Worm (Caenorhabditis elegans) whole organism, young adult: ENCODE measurements around the gene F52F10.2.

Experiments used
- Y53G8AR.9 ChIP-seq: fragments of 200-800 bp; sonication (Bioruptor generic); conservative IDR thresholded peaks from 2 replicates; pipeline ENCODE4 v1.3.6; 2022; ENCODE audit warnings: missing genetic modification reagents, missing genetic modification characterization, missing compliant biosample characterization
- ZK185.1 ChIP-seq: sonication (generic microtip); optimal IDR thresholded peaks from 2 replicates; lab custom pipeline; 2016; ENCODE audit warnings: mild to moderate bottlenecking, missing genetic modification characterization, missing compliant biosample characterization; ENCODE audit not compliant: poor library complexity, severe bottlenecking
- ama-1 ChIP-seq, 3 experiments: fragments of 150-350 bp in 1 of 3; sonication (generic microtip) in 2 of 3; optimal IDR thresholded peaks; 2 replicates each; lab custom pipeline; 2014 to 2018; ENCODE audit warnings: missing biosample characterization in 2 of 3, missing genetic modification characterization in 2 of 3, missing genetic modification reagents in 2 of 3
- him-1 ChIP-seq: sonication (generic microtip); optimal IDR thresholded peaks from 2 replicates; lab custom pipeline; 2016; ENCODE audit warnings: missing genotype, missing genetic modification reagents, missing genetic modification characterization, missing compliant biosample characterization
- let-526 ChIP-seq: fragments of 200-800 bp; sonication (Bioruptor generic); IDR thresholded peaks from 2 replicates; pipeline ENCODE4 v1.3.6; 2022; ENCODE audit warnings: missing genetic modification reagents, missing genetic modification characterization, missing compliant biosample characterization
- lin-40 ChIP-seq: sonication (generic microtip); optimal IDR thresholded peaks from 2 replicates; lab custom pipeline; 2016; ENCODE audit warnings: missing genetic modification characterization, mild to moderate bottlenecking, missing compliant biosample characterization, missing genotype, missing genetic modification reagents
- lir-1 ChIP-seq: fragments of 200-800 bp; sonication (Bioruptor generic); conservative IDR thresholded peaks from 2 replicates; pipeline ENCODE4 v1.3.6; 2022; ENCODE audit warnings: missing genetic modification reagents, missing genetic modification characterization, missing compliant biosample characterization
- lsy-27 ChIP-seq: sonication (generic microtip); optimal IDR thresholded peaks from 2 replicates; lab custom pipeline; 2017; ENCODE audit warnings: missing genetic modification characterization, mild to moderate bottlenecking, missing compliant biosample characterization, antibody characterized with exemption, missing genotype, borderline replicate concordance; ENCODE audit not compliant: insufficient read depth
- madf-6 ChIP-seq: fragments of 200-800 bp; sonication (Bioruptor generic); IDR thresholded peaks from 2 replicates; pipeline ENCODE4 v1.3.6; 2022; ENCODE audit warnings: missing genetic modification reagents, missing genetic modification characterization, missing compliant biosample characterization
- nhr-120 ChIP-seq: fragments of 200-800 bp; sonication (Bioruptor generic); IDR thresholded peaks from 2 replicates; pipeline ENCODE4 v1.3.6; 2022; ENCODE audit warnings: missing genetic modification characterization, missing compliant biosample characterization
- pha-4 ChIP-seq: fragments of 150-350 bp; sonication (generic microtip); optimal IDR thresholded peaks from 2 replicates; lab custom pipeline; 2014; ENCODE audit warnings: missing biosample characterization, missing genetic modification reagents, missing genetic modification characterization
- unc-62 ChIP-seq: fragments of 150-350 bp; optimal IDR thresholded peaks from 2 replicates; lab custom pipeline; 2014; ENCODE audit warnings: missing biosample characterization, missing genetic modification reagents, missing genetic modification characterization
- ztf-28 ChIP-seq: fragments of 200-800 bp; sonication (Bioruptor generic); IDR thresholded peaks from 2 replicates; pipeline ENCODE4 v1.3.6; 2022; ENCODE audit warnings: missing genetic modification reagents, missing genetic modification characterization, missing compliant biosample characterization

ce11 chrV:1505995-1506394 is 41.9 kb upstream of the F52F10.2 start, which contains the start of gene sru-28:
- TF ChIP-seq ztf-28 (no peak), lin-40 (tag; lab: Kevin White, UChicago) (no peak), pha-4 (tag; lab: Kevin White, UChicago) (no peak), ZK185.1 (tag; lab: Kevin White, UChicago) (no peak), madf-6 (no peak), ama-1 (optimal IDR thresholded peaks at IDR 0.05; lab: Kevin White, UChicago) (no peak), ama-1 (GFP tag; optimal IDR thresholded peaks at IDR 0.05; lab: Kevin White, UChicago) (no peak), nhr-120 (GFP tag; lab: Robert Waterston, UW) (no peak), him-1 (tag; lab: Kevin White, UChicago) (no peak), lir-1 (GFP tag; lab: Robert Waterston, UW) (no peak), lsy-27 (tag; lab: Kevin White, UChicago) (no peak), unc-62 (GFP tag; lab: Kevin White, UChicago) (no peak), Y53G8AR.9 (no peak), let-526 (GFP tag; lab: Robert Waterston, UW) (no peak)
